Worm (Caenorhabditis elegans) whole organism, young adult: ENCODE measurements around the gene ZC395.5.

Experiments
- C06A6.2 ChIP-seq: fragments of 200-800 bp; sonication (Bioruptor generic); conservative IDR thresholded peaks from 2 replicates; pipeline ENCODE4 v1.3.6; 2022; ENCODE audit warnings: missing genetic modification characterization, missing compliant biosample characterization
- D2030.7 ChIP-seq: fragments of 200-800 bp; sonication (Bioruptor generic); IDR thresholded peaks from 2 replicates; pipeline ENCODE4 v1.3.6; 2022; ENCODE audit warnings: missing genetic modification reagents, missing genetic modification characterization, missing compliant biosample characterization
- F22D6.2 ChIP-seq: sonication (generic microtip); optimal IDR thresholded peaks from 2 replicates; lab custom pipeline; 2016; ENCODE audit warnings: mild to moderate bottlenecking, missing genetic modification characterization, missing compliant biosample characterization
- F33H1.4 ChIP-seq: fragments of 200-800 bp; sonication (Bioruptor generic); IDR thresholded peaks from 2 replicates; pipeline ENCODE4 v1.3.6; 2022; ENCODE audit warnings: missing genetic modification reagents, missing genetic modification characterization, missing compliant biosample characterization
- F37B4.10 ChIP-seq: fragments of 200-800 bp; sonication (Bioruptor generic); IDR thresholded peaks from 2 replicates; pipeline ENCODE4 v1.3.6; 2022; ENCODE audit warnings: missing genetic modification characterization, missing compliant biosample characterization
- F55B11.4 ChIP-seq: sonication (generic microtip); optimal IDR thresholded peaks from 2 replicates; lab custom pipeline; 2016; ENCODE audit warnings: missing compliant biosample characterization, missing genetic modification characterization, borderline replicate concordance; ENCODE audit not compliant: insufficient read depth
- T07F8.4 ChIP-seq: sonication (generic microtip); optimal IDR thresholded peaks from 2 replicates; lab custom pipeline; 2016; ENCODE audit warnings: mild to moderate bottlenecking, missing genetic modification characterization, moderate library complexity, missing compliant biosample characterization
- akir-1 ChIP-seq: fragments of 200-800 bp; sonication (Bioruptor generic); optimal IDR thresholded peaks from 2 replicates; lab custom pipeline; 2018; ENCODE audit warnings: mild to moderate bottlenecking, missing genetic modification characterization, moderate library complexity, missing compliant biosample characterization
- ama-1 ChIP-seq, 3 experiments: fragments of 150-350 bp in 1 of 3; sonication (generic microtip) in 2 of 3; optimal IDR thresholded peaks; 2 replicates each; lab custom pipeline; 2014 to 2018; ENCODE audit warnings: missing biosample characterization in 2 of 3, missing genetic modification characterization in 2 of 3, missing genetic modification reagents in 2 of 3
- attf-6 ChIP-seq: fragments of 200-800 bp; sonication (Bioruptor generic); IDR thresholded peaks from 2 replicates; pipeline ENCODE4 v1.3.6; 2022; ENCODE audit warnings: missing genetic modification reagents, missing genetic modification characterization, missing compliant biosample characterization
- bed-1 ChIP-seq: fragments of 200-800 bp; sonication (Bioruptor generic); IDR thresholded peaks from 2 replicates; pipeline ENCODE4 v1.3.6; 2022; ENCODE audit warnings: missing genetic modification reagents, missing genetic modification characterization, missing compliant biosample characterization
- bed-2 ChIP-seq: fragments of 200-800 bp; sonication (Bioruptor generic); IDR thresholded peaks from 2 replicates; pipeline ENCODE4 v1.3.6; 2022; ENCODE audit warnings: missing genetic modification reagents, missing genetic modification characterization, missing compliant biosample characterization
- cebp-2 ChIP-seq: fragments of 200-800 bp; sonication (Bioruptor generic); IDR thresholded peaks from 2 replicates; pipeline ENCODE4 v1.3.6; 2022; ENCODE audit warnings: missing genetic modification characterization, missing compliant biosample characterization
- dox-1 ChIP-seq: fragments of 200-800 bp; sonication (Bioruptor generic); IDR thresholded peaks from 2 replicates; pipeline ENCODE4 v1.3.6; 2022; ENCODE audit warnings: missing genetic modification reagents, missing genetic modification characterization, missing compliant biosample characterization
- dpl-1 ChIP-seq: fragments of 150-350 bp; optimal IDR thresholded peaks from 2 replicates; lab custom pipeline; 2014; ENCODE audit warnings: missing biosample characterization, missing genetic modification reagents, missing genetic modification characterization
- ekl-4 ChIP-seq: fragments of 200-800 bp; sonication (Bioruptor generic); IDR thresholded peaks from 2 replicates; pipeline ENCODE4 v1.3.6; 2022; ENCODE audit warnings: missing genetic modification reagents, missing genetic modification characterization, missing compliant biosample characterization
- ets-4 ChIP-seq: fragments of 200-800 bp; sonication (Bioruptor generic); optimal IDR thresholded peaks from 2 replicates; lab custom pipeline; 2018; ENCODE audit warnings: mild to moderate bottlenecking, missing genetic modification characterization, missing compliant biosample characterization
- him-1 ChIP-seq: sonication (generic microtip); optimal IDR thresholded peaks from 2 replicates; lab custom pipeline; 2016; ENCODE audit warnings: missing genotype, missing genetic modification reagents, missing genetic modification characterization, missing compliant biosample characterization
- hlh-26 ChIP-seq: fragments of 200-800 bp; sonication (Bioruptor generic); conservative IDR thresholded peaks from 2 replicates; pipeline ENCODE4 v1.3.6; 2022; ENCODE audit warnings: missing genetic modification reagents, missing genetic modification characterization, missing compliant biosample characterization
- hrde-1 ChIP-seq: sonication (generic microtip); optimal IDR thresholded peaks from 2 replicates; lab custom pipeline; 2016; ENCODE audit warnings: missing genetic modification characterization, mild to moderate bottlenecking, missing compliant biosample characterization, moderate library complexity, missing genotype, missing genetic modification reagents, borderline replicate concordance
- lin-35 ChIP-seq, 3 experiments: fragments of 150-350 bp in 2 of 3; sonication (generic microtip) in 1 of 3; optimal IDR thresholded peaks; 2 replicates each; lab custom pipeline; 2014 to 2018; ENCODE audit warnings: missing biosample characterization in 3 of 3, missing genetic modification characterization in 3 of 3, missing genetic modification reagents in 3 of 3
- lin-54 ChIP-seq: fragments of 200-800 bp; sonication (Bioruptor generic); optimal IDR thresholded peaks from 2 replicates; lab custom pipeline; 2018; ENCODE audit warnings: mild to moderate bottlenecking, missing genetic modification characterization, missing compliant biosample characterization
- lir-1 ChIP-seq: fragments of 200-800 bp; sonication (Bioruptor generic); conservative IDR thresholded peaks from 2 replicates; pipeline ENCODE4 v1.3.6; 2022; ENCODE audit warnings: missing genetic modification reagents, missing genetic modification characterization, missing compliant biosample characterization
- pha-4 ChIP-seq: fragments of 150-350 bp; sonication (generic microtip); optimal IDR thresholded peaks from 2 replicates; lab custom pipeline; 2014; ENCODE audit warnings: missing biosample characterization, missing genetic modification reagents, missing genetic modification characterization
- repo-1 ChIP-seq: sonication (generic microtip); optimal IDR thresholded peaks from 2 replicates; lab custom pipeline; 2017; ENCODE audit warnings: mild to moderate bottlenecking, missing genetic modification characterization, missing compliant biosample characterization
- sdz-38 ChIP-seq: sonication (generic microtip); optimal IDR thresholded peaks from 2 replicates; lab custom pipeline; 2016; ENCODE audit warnings: missing genotype, missing genetic modification characterization, missing compliant biosample characterization
- sea-2 ChIP-seq: fragments of 200-800 bp; sonication (Bioruptor generic); IDR thresholded peaks from 2 replicates; pipeline ENCODE4 v1.3.6; 2022; ENCODE audit warnings: missing genetic modification characterization, missing compliant biosample characterization
- snpc-3.4 ChIP-seq: sonication (generic microtip); optimal IDR thresholded peaks from 2 replicates; lab custom pipeline; 2017; ENCODE audit warnings: missing genetic modification characterization, mild to moderate bottlenecking, missing compliant biosample characterization, antibody characterized with exemption, moderate library complexity, missing genotype, missing genetic modification reagents
- unc-130 ChIP-seq: sonication (generic microtip); optimal IDR thresholded peaks from 2 replicates; lab custom pipeline; 2016; ENCODE audit warnings: missing genetic modification reagents, missing genetic modification characterization, missing compliant biosample characterization
- xnd-1 ChIP-seq: sonication (generic microtip); optimal IDR thresholded peaks from 2 replicates; lab custom pipeline; 2016; ENCODE audit warnings: missing genotype, missing genetic modification reagents, missing genetic modification characterization, missing compliant biosample characterization
- zfh-2 ChIP-seq: fragments of 200-800 bp; sonication (Bioruptor generic); conservative IDR thresholded peaks from 2 replicates; pipeline ENCODE4 v1.3.6; 2022; ENCODE audit warnings: missing genetic modification reagents, missing genetic modification characterization, missing compliant biosample characterization
- ztf-28 ChIP-seq: fragments of 200-800 bp; sonication (Bioruptor generic); IDR thresholded peaks from 2 replicates; pipeline ENCODE4 v1.3.6; 2022; ENCODE audit warnings: missing genetic modification reagents, missing genetic modification characterization, missing compliant biosample characterization

Gene ZC395.5

ce11 chrIII:5233140-5233539 is 34.5 kb upstream of the ZC395.5 start:
- TF ChIP-seq F33H1.4 (no peak), lir-1 (GFP tag; lab: Robert Waterston, UW) (no peak)

DNA sequence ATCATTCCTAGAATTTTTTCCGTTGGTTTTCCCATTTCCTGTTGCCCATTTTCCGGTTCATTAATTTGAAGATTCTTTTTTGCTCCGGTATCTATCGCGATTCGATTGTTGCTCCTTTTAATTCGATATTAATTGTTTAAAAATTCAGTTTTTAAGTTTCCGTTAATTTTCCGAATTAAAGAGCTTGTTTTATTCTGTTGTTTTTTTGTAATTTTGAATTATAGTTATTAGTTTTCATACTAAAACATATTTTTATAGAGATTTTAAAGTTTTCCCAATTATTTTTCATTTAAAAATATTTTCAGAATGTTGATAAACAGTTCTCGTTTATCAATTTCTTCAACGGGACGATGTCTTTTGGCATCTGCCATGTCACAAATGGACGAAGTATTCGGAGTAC is 33.3 kb upstream of the ZC395.5 start, which contains the start of gene mrps-26:
Gene mrps-26 (plus strand): TSS at position 301 of the 400 bp plus-strand sequence.
- TF ChIP-seq akir-1 (no peak), lin-35 (GFP tag; optimal IDR thresholded peaks at IDR 0.05; lab: Kevin White, UChicago) (peak in 1 of 3 experiments; percentile 1)

- no peak for TF ChIP-seq xnd-1 (tag; lab: Kevin White, UChicago)
- no peak for TF ChIP-seq ekl-4 (GFP tag; lab: Robert Waterston, UW)
- TF ChIP-seq cebp-2 (GFP tag; lab: Robert Waterston, UW) = no peak
- no peak for TF ChIP-seq T07F8.4 (tag; lab: Kevin White, UChicago)
These were observed 31.5 kb upstream of the ZC395.5 start, which contains the start of gene prx-10 for ce11 chrIII:5236104-5236503. TSS of gene prx-10 (plus strand) at chrIII:5236404.

DNA sequence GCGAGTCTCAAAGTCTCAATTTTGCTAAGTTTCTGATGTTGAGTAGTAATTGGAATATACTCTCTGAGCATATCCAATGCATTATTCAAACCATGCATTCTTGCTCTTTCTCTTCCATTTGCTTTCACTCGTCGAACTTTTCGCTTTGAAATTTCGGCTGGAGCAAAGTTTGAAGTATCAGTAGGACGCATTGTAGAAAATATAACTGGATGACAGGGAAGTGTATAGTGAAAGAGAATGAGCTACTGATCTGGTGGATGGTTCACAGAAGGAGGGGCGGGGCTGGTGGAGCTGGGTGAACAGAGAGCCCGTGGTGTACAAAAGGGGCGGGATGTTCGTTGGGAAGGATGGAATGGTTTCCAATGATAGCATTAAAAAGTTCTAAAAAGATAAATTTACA is 25.8 kb upstream of the ZC395.5 start:
- TF ChIP-seq ama-1 (optimal IDR thresholded peaks at IDR 0.05; lab: Kevin White, UChicago) (no peak), ama-1 (GFP tag; optimal IDR thresholded peaks at IDR 0.05; lab: Kevin White, UChicago) (no peak), hrde-1 (tag; lab: Kevin White, UChicago) (no peak), sea-2 (GFP tag; lab: Robert Waterston, UW) (no peak), F37B4.10 (GFP tag; lab: Robert Waterston, UW) (0 out of 2 replicates have a peak, but pooled peaks have one; percentile 53), bed-2 (no peak), hlh-26 (GFP tag; lab: Robert Waterston, UW) (no peak), lin-54 (no peak)

DNA sequence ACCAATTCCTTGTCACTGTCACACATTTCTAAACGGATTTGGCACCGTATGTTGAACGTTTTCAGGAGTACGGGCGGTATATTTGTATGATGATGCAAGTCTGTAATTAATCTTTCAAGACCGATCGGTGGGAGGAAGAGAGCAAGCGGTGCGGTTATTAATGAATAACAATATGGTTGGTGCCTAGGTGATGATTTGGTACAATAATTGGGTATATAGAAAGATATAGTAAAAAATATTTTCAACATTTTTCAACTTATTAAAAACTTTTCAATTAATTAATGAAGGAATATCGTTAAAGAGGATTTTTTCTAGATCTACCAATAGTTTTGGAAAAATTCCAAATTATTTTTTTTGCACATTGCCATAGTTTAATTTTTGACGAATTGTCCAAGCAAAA is 23.1 kb upstream of the ZC395.5 start, which contains the start of gene cnd-1:
Gene cnd-1 (minus strand): TSS at position 101 of the 400 bp plus-strand sequence.
- TF ChIP-seq bed-2 (no peak), dpl-1 (no peak), attf-6 (no peak), snpc-3.4 (tag; lab: Kevin White, UChicago) (no peak), pha-4 (tag; lab: Kevin White, UChicago) (no peak), D2030.7 (GFP tag; lab: Robert Waterston, UW) (no peak), ztf-28 (GFP tag; lab: Robert Waterston, UW) (no peak), him-1 (tag; lab: Kevin White, UChicago) (no peak), repo-1 (tag; lab: Kevin White, UChicago) (no peak), sdz-38 (tag; lab: Kevin White, UChicago) (no peak), sea-2 (GFP tag; lab: Robert Waterston, UW) (no peak), ets-4 (GFP tag; lab: Kevin White, UChicago) (no peak), dox-1 (GFP tag; lab: Robert Waterston, UW) (no peak), bed-1 (no peak), T07F8.4 (tag; lab: Kevin White, UChicago) (no peak), F22D6.2 (no peak), C06A6.2 (no peak), unc-130 (GFP tag; lab: Kevin White, UChicago) (no peak), zfh-2 (GFP tag; lab: Robert Waterston, UW) (no peak), F55B11.4 (tag; lab: Kevin White, UChicago) (no peak)
- TF ChIP-seq, all 124 proteins: peak for 0
